Worm (Caenorhabditis elegans) whole organism, late embryonic: ENCODE results near the gene amph-1.

Experiments
- C08G9.2 ChIP-seq: sonication (generic microtip); optimal IDR thresholded peaks from 2 replicates; lab custom pipeline; 2016; ENCODE audit warnings: mild to moderate bottlenecking, missing genetic modification characterization, moderate library complexity, missing compliant biosample characterization
- K09A11.1 ChIP-seq: sonication (generic microtip); optimal IDR thresholded peaks from 2 replicates; lab custom pipeline; 2017; ENCODE audit warnings: antibody characterized with exemption, mild to moderate bottlenecking, missing genetic modification characterization, missing compliant biosample characterization; ENCODE audit not compliant: insufficient read depth
- ahr-1 ChIP-seq: sonication (generic microtip); optimal IDR thresholded peaks from 2 replicates; lab custom pipeline; 2016; ENCODE audit warnings: missing genetic modification characterization, missing compliant biosample characterization
- ama-1 ChIP-seq: fragments of 150-350 bp; optimal IDR thresholded peaks from 2 replicates; lab custom pipeline; 2014
- ceh-14 ChIP-seq: sonication (generic microtip); optimal IDR thresholded peaks from 2 replicates; lab custom pipeline; 2016; ENCODE audit warnings: missing genotype, missing genetic modification characterization, missing compliant biosample characterization
- ceh-19 ChIP-seq: fragments of 200-800 bp; sonication (Bioruptor generic); optimal IDR thresholded peaks from 2 replicates; lab custom pipeline; 2018; ENCODE audit warnings: mild to moderate bottlenecking, missing genetic modification characterization, missing compliant biosample characterization
- ceh-24 ChIP-seq: sonication (generic microtip); optimal IDR thresholded peaks from 2 replicates; lab custom pipeline; 2016; ENCODE audit warnings: mild to moderate bottlenecking, missing genetic modification characterization, missing compliant biosample characterization
- ceh-34 ChIP-seq: sonication (generic microtip); optimal IDR thresholded peaks from 2 replicates; lab custom pipeline; 2016; ENCODE audit warnings: mild to moderate bottlenecking, missing genetic modification characterization, missing compliant biosample characterization
- ceh-48 ChIP-seq: sonication (generic microtip); optimal IDR thresholded peaks from 2 replicates; lab custom pipeline; 2016; ENCODE audit warnings: missing genetic modification characterization, inconsistent platforms, missing compliant biosample characterization
- ceh-9 ChIP-seq: sonication (generic microtip); optimal IDR thresholded peaks from 2 replicates; lab custom pipeline; 2016; ENCODE audit warnings: mild to moderate bottlenecking, missing genetic modification characterization, inconsistent platforms, missing compliant biosample characterization
- che-1 ChIP-seq: sonication (generic microtip); optimal IDR thresholded peaks from 2 replicates; lab custom pipeline; 2016; ENCODE audit warnings: mild to moderate bottlenecking, missing genetic modification characterization, missing compliant biosample characterization
- dve-1 ChIP-seq: sonication (generic microtip); optimal IDR thresholded peaks from 2 replicates; lab custom pipeline; 2017; ENCODE audit warnings: antibody characterized with exemption, mild to moderate bottlenecking, missing genetic modification characterization, missing compliant biosample characterization
- elt-4 ChIP-seq: sonication (generic microtip); optimal IDR thresholded peaks from 2 replicates; lab custom pipeline; 2016; ENCODE audit warnings: missing genetic modification characterization, missing compliant biosample characterization
- fax-1 ChIP-seq: sonication (generic microtip); optimal IDR thresholded peaks from 2 replicates; lab custom pipeline; 2016; ENCODE audit warnings: missing genotype, missing genetic modification characterization, missing compliant biosample characterization
- fkh-6 ChIP-seq: sonication (generic microtip); optimal IDR thresholded peaks from 2 replicates; lab custom pipeline; 2016; ENCODE audit warnings: missing genetic modification characterization, missing compliant biosample characterization
- gmeb-2 ChIP-seq: sonication (generic microtip); optimal IDR thresholded peaks from 2 replicates; lab custom pipeline; 2016; ENCODE audit warnings: missing genetic modification characterization, inconsistent platforms, missing compliant biosample characterization
- hlh-15 ChIP-seq: sonication (generic microtip); optimal IDR thresholded peaks from 2 replicates; lab custom pipeline; 2016; ENCODE audit warnings: missing genetic modification characterization, missing compliant biosample characterization
- hlh-30 ChIP-seq: sonication (generic microtip); optimal IDR thresholded peaks from 2 replicates; lab custom pipeline; 2017; ENCODE audit warnings: antibody characterized with exemption, missing genetic modification characterization, missing compliant biosample characterization; ENCODE audit not compliant: insufficient read depth
- hlh-6 ChIP-seq: sonication (generic microtip); optimal IDR thresholded peaks from 2 replicates; lab custom pipeline; 2016; ENCODE audit warnings: missing genotype, missing genetic modification characterization, missing compliant biosample characterization
- lim-6 ChIP-seq: sonication (generic microtip); optimal IDR thresholded peaks from 2 replicates; lab custom pipeline; 2016; ENCODE audit warnings: missing genetic modification characterization, missing compliant biosample characterization
- nfya-1 ChIP-seq: sonication (generic microtip); optimal IDR thresholded peaks from 2 replicates; lab custom pipeline; 2017; ENCODE audit warnings: missing genetic modification characterization, mild to moderate bottlenecking, missing compliant biosample characterization, antibody characterized with exemption, moderate library complexity
- npax-4 ChIP-seq: sonication (generic microtip); optimal IDR thresholded peaks from 2 replicates; lab custom pipeline; 2016; ENCODE audit warnings: missing genetic modification characterization, missing compliant biosample characterization
- pax-1 ChIP-seq: fragments of 150-350 bp; optimal IDR thresholded peaks from 2 replicates; lab custom pipeline; 2014; ENCODE audit warnings: missing biosample characterization, missing genetic modification characterization
- pha-2 ChIP-seq: sonication (generic microtip); optimal IDR thresholded peaks from 2 replicates; lab custom pipeline; 2017; ENCODE audit warnings: mild to moderate bottlenecking, missing genetic modification characterization, missing compliant biosample characterization
- pha-4 ChIP-seq: fragments of 150-350 bp; optimal IDR thresholded peaks from 2 replicates; lab custom pipeline; 2018; ENCODE audit warnings: missing biosample characterization, missing genetic modification reagents, missing genetic modification characterization
- pros-1 ChIP-seq: fragments of 150-350 bp; optimal IDR thresholded peaks from 2 replicates; lab custom pipeline; 2014; ENCODE audit warnings: missing biosample characterization, missing genetic modification reagents, missing genetic modification characterization
- ref-2 ChIP-seq: sonication (generic microtip); optimal IDR thresholded peaks from 2 replicates; lab custom pipeline; 2016; ENCODE audit warnings: missing genetic modification characterization, missing compliant biosample characterization
- rnt-1 ChIP-seq: sonication (generic microtip); optimal IDR thresholded peaks from 2 replicates; lab custom pipeline; 2016; ENCODE audit warnings: missing genetic modification characterization, missing compliant biosample characterization
- sox-2 ChIP-seq: fragments of 200-800 bp; sonication (Bioruptor generic); IDR thresholded peaks from 2 replicates; pipeline ENCODE4 v1.3.6; 2022; ENCODE audit warnings: missing genetic modification reagents, missing genetic modification characterization, missing compliant biosample characterization
- syd-9 ChIP-seq: sonication (generic microtip); optimal IDR thresholded peaks from 2 replicates; lab custom pipeline; 2016; ENCODE audit warnings: mild to moderate bottlenecking, missing genetic modification characterization, moderate library complexity, missing compliant biosample characterization
- tbx-2 ChIP-seq: sonication (generic microtip); optimal IDR thresholded peaks from 2 replicates; lab custom pipeline; 2016; ENCODE audit warnings: missing genetic modification characterization, missing compliant biosample characterization
- ttx-3 ChIP-seq: sonication (generic microtip); optimal IDR thresholded peaks from 2 replicates; lab custom pipeline; 2016; ENCODE audit warnings: missing genetic modification reagents, missing genetic modification characterization, missing compliant biosample characterization
- unc-55 ChIP-seq: sonication (generic microtip); optimal IDR thresholded peaks from 2 replicates; lab custom pipeline; 2017; ENCODE audit warnings: missing biosample characterization, missing genetic modification reagents, missing genetic modification characterization
- unc-86 ChIP-seq: sonication (generic microtip); optimal IDR thresholded peaks from 2 replicates; lab custom pipeline; 2016; ENCODE audit warnings: missing genetic modification characterization, missing compliant biosample characterization
- ztf-16 ChIP-seq: sonication (generic microtip); optimal IDR thresholded peaks from 2 replicates; lab custom pipeline; 2017; ENCODE audit warnings: missing genetic modification characterization, missing compliant biosample characterization

The amph-1 gene

DNA sequence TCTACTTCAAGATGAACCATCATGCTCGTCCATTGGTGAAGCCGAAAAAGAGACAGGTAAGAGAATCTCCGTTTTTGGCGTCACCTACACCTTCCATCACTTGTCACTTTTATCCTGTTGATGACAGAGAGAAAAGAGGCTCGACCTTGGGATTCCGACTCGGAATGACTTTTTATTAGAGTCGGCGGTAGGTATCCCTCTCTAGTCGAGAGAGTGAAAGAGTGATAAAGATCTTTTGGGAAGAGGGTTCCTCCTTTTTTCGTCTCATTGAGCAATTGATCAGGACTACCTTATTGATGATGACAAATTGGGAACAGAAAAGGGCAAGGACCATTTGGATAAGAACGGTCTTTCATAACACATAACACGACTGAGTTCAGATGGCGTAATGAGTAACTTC lies 30.3 kb downstream of the amph-1 start:
- TF ChIP-seq pha-4 (tag; lab: Kevin White, UChicago), result no peak
- TF ChIP-seq C08G9.2, result no peak
- no peak for TF ChIP-seq ceh-19 (GFP tag; lab: Kevin White, UChicago)

DNA sequence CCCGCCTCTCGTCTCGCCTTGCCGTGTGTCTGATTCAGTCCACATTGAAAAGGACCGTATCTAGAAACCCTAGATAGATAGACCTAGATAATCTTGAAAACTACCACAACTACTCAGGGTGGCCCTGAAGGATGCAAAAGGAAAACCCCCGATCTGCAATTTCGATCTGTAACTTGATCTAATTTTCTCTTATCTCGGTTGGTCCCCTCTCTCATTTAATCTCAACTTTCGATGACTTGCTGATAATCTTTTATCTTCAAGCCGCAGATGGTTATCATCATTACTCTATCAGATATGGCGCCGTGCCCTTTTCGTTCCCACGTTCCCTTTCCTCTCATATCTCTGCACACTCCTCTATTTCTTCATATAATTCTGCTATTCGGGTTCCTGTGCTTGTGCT lies 32.2 kb downstream of the amph-1 start:
- TF ChIP-seq fax-1, result no peak
- peak; percentile 100 for TF ChIP-seq rnt-1 (tag; lab: Kevin White, UChicago)

DNA sequence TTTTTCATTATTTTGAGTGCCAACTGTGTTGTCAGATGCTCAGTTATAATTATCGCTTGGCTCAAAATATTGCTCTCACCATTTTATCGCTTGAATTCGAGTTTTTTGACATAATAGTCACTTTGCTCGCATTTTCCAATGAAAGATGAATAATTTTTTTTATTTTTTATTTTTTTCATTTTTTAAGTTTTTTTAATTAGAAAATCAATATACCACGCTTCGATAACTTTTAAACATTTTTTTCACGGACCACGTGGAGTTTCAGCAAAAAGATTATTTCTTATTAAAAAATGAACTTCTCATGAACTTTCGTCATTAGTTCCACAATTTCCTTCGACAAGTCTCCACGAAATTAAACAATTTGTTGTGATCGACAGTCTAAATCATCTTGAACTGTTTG lies 33.0 kb downstream of the amph-1 start, which contains the start of gene elt-1:
TSS of gene elt-1 (plus strand) at position 301 of the 400 bp plus-strand sequence.
- TF ChIP-seq lim-6 (tag; lab: Kevin White, UChicago), result no peak
- no peak for TF ChIP-seq ceh-48
- no peak for TF ChIP-seq npax-4 (tag; lab: Kevin White, UChicago)
- no peak for TF ChIP-seq K09A11.1
- TF ChIP-seq ceh-24, result no peak
- no peak for TF ChIP-seq ama-1
- TF ChIP-seq che-1 (tag; lab: Kevin White, UChicago), result no peak
- no peak for TF ChIP-seq ceh-14
- TF ChIP-seq ztf-16 (tag; lab: Kevin White, UChicago), result no peak

DNA sequence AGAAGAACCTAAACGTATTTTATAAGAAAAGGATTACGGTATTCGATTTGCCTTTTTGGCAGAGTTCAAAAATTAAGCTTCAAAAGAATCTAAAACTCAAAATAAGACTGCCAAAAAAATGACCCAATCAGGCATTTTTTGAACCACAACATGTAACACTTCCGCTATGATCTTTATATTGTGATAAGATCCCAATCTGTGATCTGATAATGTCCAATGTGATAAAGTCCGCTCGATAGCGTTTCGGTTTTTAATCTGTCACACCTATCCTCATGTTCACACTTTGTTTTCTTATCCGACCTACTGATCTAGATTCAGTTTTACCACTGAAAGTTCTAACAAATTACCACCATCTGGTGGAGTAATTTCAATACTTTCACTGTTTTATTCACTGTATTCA lies 33.6 kb downstream of the amph-1 start:
- no peak for TF ChIP-seq elt-4 (tag; lab: Kevin White, UChicago)
- TF ChIP-seq dve-1 (tag; lab: Kevin White, UChicago), result no peak
- no peak for TF ChIP-seq ahr-1 (tag; lab: Kevin White, UChicago)
- TF ChIP-seq hlh-15, result no peak
- no peak for TF ChIP-seq unc-55 (GFP tag; lab: Kevin White, UChicago)
- TF ChIP-seq pax-1 (tag; lab: Kevin White, UChicago), result no peak
- no peak for TF ChIP-seq gmeb-2 (tag; lab: Kevin White, UChicago)
- no peak for TF ChIP-seq unc-86 (tag; lab: Kevin White, UChicago)
- no peak for TF ChIP-seq tbx-2 (tag; lab: Kevin White, UChicago)
- TF ChIP-seq pros-1, result no peak
- TF ChIP-seq ceh-9 (tag; lab: Kevin White, UChicago), result no peak
- no peak for TF ChIP-seq sox-2 (GFP tag; lab: Robert Waterston, UW)
- TF ChIP-seq C08G9.2, result no peak
- no peak for TF ChIP-seq ttx-3 (tag; lab: Kevin White, UChicago)
- no peak for TF ChIP-seq hlh-6 (tag; lab: Kevin White, UChicago)
- TF ChIP-seq ceh-34, result no peak
- no peak for TF ChIP-seq syd-9 (tag; lab: Kevin White, UChicago)

DNA sequence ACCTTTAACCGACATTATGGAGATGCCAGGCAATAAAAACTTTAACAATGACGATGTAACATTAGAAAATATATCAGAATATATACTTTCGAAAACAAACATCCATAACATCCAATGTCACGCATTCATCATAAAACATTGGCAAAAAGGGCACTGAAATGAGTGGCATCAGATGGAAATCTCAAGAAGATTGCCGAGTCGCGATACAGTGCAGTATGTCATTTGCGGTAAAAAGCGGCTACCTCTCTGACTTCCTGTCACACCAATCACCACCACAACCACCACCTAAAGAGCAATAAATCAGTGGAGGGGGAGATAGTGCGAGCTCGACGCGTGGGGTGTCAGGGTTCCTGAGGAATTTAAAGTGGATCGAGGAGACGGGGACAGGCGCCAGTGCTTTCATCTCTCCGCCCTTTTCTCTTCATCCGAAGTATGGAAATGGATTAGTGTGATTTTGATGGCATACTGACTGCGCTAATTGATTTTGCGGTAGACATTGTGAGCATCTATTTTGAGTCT lies 34.5 kb downstream of the amph-1 start:
- TF ChIP-seq rnt-1 (tag; lab: Kevin White, UChicago) (peak; percentile 27), unc-55 (GFP tag; lab: Kevin White, UChicago) (peak; percentile 48), nfya-1 (no peak)

DNA sequence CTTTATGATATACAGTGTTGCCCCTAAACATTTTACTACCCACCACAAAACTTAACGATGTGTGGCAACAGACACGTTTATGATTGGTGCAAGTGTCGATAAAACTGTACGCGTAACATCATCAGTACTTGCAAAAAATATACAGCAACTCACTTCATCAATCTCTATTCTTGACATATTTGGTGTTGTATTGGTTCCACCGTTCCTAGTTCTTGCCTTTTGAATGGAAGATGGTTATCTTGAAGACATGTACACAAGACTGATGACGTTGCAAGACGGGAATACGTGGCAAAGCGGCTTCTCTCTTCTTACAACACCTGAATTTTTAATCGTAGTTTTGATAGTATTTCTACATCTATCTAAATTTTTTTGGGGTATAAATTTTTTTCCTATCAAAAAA lies 36.8 kb downstream of the amph-1 start:
- TF ChIP-seq nfya-1 (no peak), fkh-6 (tag; lab: Kevin White, UChicago) (no peak)

DNA sequence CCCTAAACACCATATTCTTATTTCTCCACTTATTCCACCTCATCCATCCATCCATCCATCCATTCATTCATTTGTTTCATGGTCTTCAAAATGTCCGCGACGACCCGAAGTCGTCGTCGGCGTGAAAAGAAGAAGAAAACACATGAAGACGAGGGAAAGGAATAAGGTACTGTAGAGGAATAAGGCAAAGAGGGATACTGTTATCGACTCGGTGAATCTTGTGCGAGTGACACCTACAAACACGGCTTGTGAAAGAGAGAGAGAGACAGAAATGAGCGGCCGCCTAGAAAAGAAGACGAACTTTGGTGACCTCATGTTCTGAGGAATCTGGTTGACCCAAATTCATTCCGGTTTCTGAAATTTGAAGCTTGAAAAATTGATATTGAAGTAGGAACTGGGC lies 38.6 kb downstream of the amph-1 start:
- no peak for TF ChIP-seq hlh-30 (tag; lab: Kevin White, UChicago)
- no peak for TF ChIP-seq ref-2 (tag; lab: Kevin White, UChicago)
- no peak for TF ChIP-seq pha-2 (tag; lab: Kevin White, UChicago)
- no peak for TF ChIP-seq elt-4 (tag; lab: Kevin White, UChicago)
